Worm (Caenorhabditis elegans): Measurements from ENCODE around the gene B0416.11.
A peak's percentile ranks its signal among the peaks of the same experiment; 100 is the strongest.

Gene B0416.11

ce11 chrX:9278653-9279052 is 4.3 kb downstream of the B0416.11 start, which contains the start of gene B0416.4:
Gene B0416.4 (plus strand): TSS chrX:9278953.
- TF ChIP-seq mep-1 (tag; optimal IDR thresholded peaks at IDR 0.05) (no peak), drap-1 (GFP tag; optimal IDR thresholded peaks at IDR 0.05) (no peak), ham-2 (GFP tag; optimal IDR thresholded peaks at IDR 0.05) (no peak), mls-2 (tag; optimal IDR thresholded peaks at IDR 0.05) (no peak), nhr-76 (tag; optimal IDR thresholded peaks at IDR 0.05) (no peak), ceh-43 (GFP tag; optimal IDR thresholded peaks at IDR 0.05) (no peak), lsy-2 (tag; optimal IDR thresholded peaks at IDR 0.05) (no peak)

- TF ChIP-seq mep-1 (tag; optimal IDR thresholded peaks at IDR 0.05), result no peak
- no peak for TF ChIP-seq mab-5 (tag; optimal IDR thresholded peaks at IDR 0.05)
- no peak for TF ChIP-seq drap-1 (GFP tag; optimal IDR thresholded peaks at IDR 0.05)
- no peak for TF ChIP-seq unc-39 (tag; optimal IDR thresholded peaks at IDR 0.05)
- no peak for TF ChIP-seq mls-2 (tag; optimal IDR thresholded peaks at IDR 0.05)
- no peak for TF ChIP-seq elt-3 (tag; optimal IDR thresholded peaks at IDR 0.05)
- no peak for TF ChIP-seq bed-3 (GFP tag; optimal IDR thresholded peaks at IDR 0.05)
- TF ChIP-seq zip-8 (tag; optimal IDR thresholded peaks at IDR 0.05), result no peak
- TF ChIP-seq ceh-83 (GFP tag; optimal IDR thresholded peaks at IDR 0.05), result no peak
- no peak for TF ChIP-seq sem-2 (GFP tag; optimal IDR thresholded peaks at IDR 0.05)
- no peak for TF ChIP-seq unc-62 (GFP tag; optimal IDR thresholded peaks at IDR 0.05)
- no peak for TF ChIP-seq hlh-1 (tag; optimal IDR thresholded peaks at IDR 0.05)
These were observed 8.4 kb downstream of the B0416.11 start, which contains the start of gene B0416.10 for ce11 chrX:9274574-9274973. Gene B0416.10 (minus strand): TSS chrX:9274674.

ce11 chrX:9271886-9272285 is 11.0 kb downstream of the B0416.11 start:
- TF ChIP-seq nhr-76 (tag; optimal IDR thresholded peaks at IDR 0.05) (no peak), elt-1 (tag; optimal IDR thresholded peaks at IDR 0.05; ENCODE audit: borderline replicate concordance, insufficient read depth) (peak; percentile 60), snpc-4 (tag; optimal IDR thresholded peaks at IDR 0.05) (no peak), flh-1 (GFP tag; optimal IDR thresholded peaks at IDR 0.05) (no peak), blmp-1 (tag; optimal IDR thresholded peaks at IDR 0.05) (no peak), cnd-1 (tag; optimal IDR thresholded peaks at IDR 0.05) (no peak), nhr-28 (tag; optimal IDR thresholded peaks at IDR 0.05) (no peak), ceh-43 (GFP tag; optimal IDR thresholded peaks at IDR 0.05) (no peak), mep-1 (tag; optimal IDR thresholded peaks at IDR 0.05) (peak; percentile 11)

ce11 chrX:9270753-9271152 is 12.2 kb downstream of the B0416.11 start, which contains the start of gene B0416.5:
Gene B0416.5 (minus strand): TSS chrX:9270853.
- TF ChIP-seq sptf-1 (tag; optimal IDR thresholded peaks at IDR 0.05), result no peak
- no peak for TF ChIP-seq sem-2 (GFP tag; optimal IDR thresholded peaks at IDR 0.05)
- TF ChIP-seq mep-1 (tag; optimal IDR thresholded peaks at IDR 0.05), result no peak
- TF ChIP-seq unc-120 (tag; optimal IDR thresholded peaks at IDR 0.05; ENCODE audit: poor library complexity, severe bottlenecking), result no peak
- TF ChIP-seq mls-2 (tag; optimal IDR thresholded peaks at IDR 0.05), result no peak
- TF ChIP-seq ceh-39 (tag; optimal IDR thresholded peaks at IDR 0.05), result no peak
- no peak for TF ChIP-seq snpc-4 (tag; optimal IDR thresholded peaks at IDR 0.05)
- TF ChIP-seq zip-8 (tag; optimal IDR thresholded peaks at IDR 0.05), result no peak
- no peak for TF ChIP-seq bed-3 (GFP tag; optimal IDR thresholded peaks at IDR 0.05)

- TF ChIP-seq lin-32 (GFP tag; optimal IDR thresholded peaks at IDR 0.05) (no peak), nhr-237 (tag; optimal IDR thresholded peaks at IDR 0.05) (no peak), M03D4.4 (tag; optimal IDR thresholded peaks at IDR 0.05) (no peak), mls-2 (tag; optimal IDR thresholded peaks at IDR 0.05) (no peak), ztf-11 (tag; optimal IDR thresholded peaks at IDR 0.05) (no peak), ceh-39 (tag; optimal IDR thresholded peaks at IDR 0.05) (no peak), unc-62 (GFP tag; optimal IDR thresholded peaks at IDR 0.05) (no peak), cnd-1 (tag; optimal IDR thresholded peaks at IDR 0.05) (no peak), drap-1 (GFP tag; optimal IDR thresholded peaks at IDR 0.05) (no peak), nhr-28 (tag; optimal IDR thresholded peaks at IDR 0.05) (no peak), ceh-43 (GFP tag; optimal IDR thresholded peaks at IDR 0.05) (no peak), unc-120 (tag; optimal IDR thresholded peaks at IDR 0.05; ENCODE audit: poor library complexity, severe bottlenecking) (no peak), lin-13 (tag; optimal IDR thresholded peaks at IDR 0.05) (no peak), hlh-1 (tag; optimal IDR thresholded peaks at IDR 0.05) (no peak), zip-8 (tag; optimal IDR thresholded peaks at IDR 0.05) (no peak), flh-1 (GFP tag; optimal IDR thresholded peaks at IDR 0.05) (no peak)
These were observed 14.6 kb downstream of the B0416.11 start for ce11 chrX:9268373-9268772.
